Worm (Caenorhabditis elegans): ENCODE results near the gene C32B5.6.

ce11 chrII:923521-923920 lies 44.7 kb upstream of the C32B5.6 start, which contains the start of gene fbxc-28:
- no peak for TF ChIP-seq ztf-29 (GFP tag; IDR thresholded peaks at IDR 0.05)
- TF ChIP-seq ztf-23 (GFP tag; IDR thresholded peaks at IDR 0.05) = no peak
- TF ChIP-seq flt-1 (GFP tag; IDR thresholded peaks at IDR 0.05) = no peak
- no peak for TF ChIP-seq med-1 (GFP tag; optimal IDR thresholded peaks at IDR 0.05; ENCODE audit: insufficient read depth)
- TF ChIP-seq cog-1 (tag; optimal IDR thresholded peaks at IDR 0.05) = no peak
- TF ChIP-seq T22C8.4 (GFP tag; IDR thresholded peaks at IDR 0.05) = no peak

Measured in whole organism, midembryonic.